Fruit fly (Drosophila melanogaster) whole organism, prepupa: ENCODE measurements around the gene Ak1.

ENCODE experiments used
- CG10631 ChIP-seq: fragments of 200-800 bp; sonication (Bioruptor generic); optimal IDR thresholded peaks from 2 replicates; lab custom pipeline; 2016; ENCODE audit warnings: missing biosample characterization, missing genetic modification characterization
- CG10669 ChIP-seq: fragments of 200-800 bp; sonication (Bioruptor generic); optimal IDR thresholded peaks from 3 replicates; lab custom pipeline; 2018; ENCODE audit warnings: missing biosample characterization, mild to moderate bottlenecking, missing genetic modification characterization, moderate library complexity
- CG11294 ChIP-seq: fragments of 200-800 bp; sonication (Bioruptor generic); IDR thresholded peaks from 2 replicates; pipeline ENCODE4 v1.3.6; 2022; ENCODE audit warnings: missing biosample characterization, missing genetic modification characterization
- CG11762 ChIP-seq: fragments of 200-800 bp; sonication (Bioruptor generic); optimal IDR thresholded peaks from 3 replicates; lab custom pipeline; 2016; ENCODE audit warnings: missing biosample characterization, missing genetic modification characterization; ENCODE audit not compliant: insufficient read depth
- CG15336 ChIP-seq: fragments of 200-800 bp; sonication (Bioruptor generic); IDR thresholded peaks from 2 replicates; pipeline ENCODE4 v1.3.6; 2022; ENCODE audit warnings: missing biosample characterization, missing genetic modification characterization
- CG16779 ChIP-seq: fragments of 200-800 bp; sonication (Bioruptor generic); optimal IDR thresholded peaks from 3 replicates; lab custom pipeline; 2017; ENCODE audit warnings: missing biosample characterization, mild to moderate bottlenecking, missing genetic modification characterization
- CG3032 ChIP-seq: fragments of 200-800 bp; optimal IDR thresholded peaks from 2 replicates; lab custom pipeline; 2019; ENCODE audit warnings: missing biosample characterization, mild to moderate bottlenecking, missing genetic modification characterization, moderate library complexity
- CG31627 ChIP-seq: fragments of 200-800 bp; sonication (Bioruptor generic); optimal IDR thresholded peaks from 3 replicates; lab custom pipeline; 2016; ENCODE audit warnings: missing biosample characterization, missing genetic modification characterization
- CG32006 ChIP-seq: fragments of 200-800 bp; sonication (Bioruptor generic); optimal IDR thresholded peaks from 3 replicates; lab custom pipeline; 2017; ENCODE audit warnings: missing biosample characterization, mild to moderate bottlenecking, missing genetic modification characterization
- CG3919 ChIP-seq: fragments of 200-800 bp; sonication (Bioruptor generic); optimal IDR thresholded peaks from 3 replicates; lab custom pipeline; 2016; ENCODE audit warnings: missing biosample characterization, missing genetic modification characterization
- CG4318 ChIP-seq: fragments of 200-800 bp; sonication (Bioruptor generic); optimal IDR thresholded peaks from 3 replicates; lab custom pipeline; 2017; ENCODE audit warnings: missing biosample characterization, mild to moderate bottlenecking, missing genetic modification characterization
- CG6163 ChIP-seq: fragments of 200-800 bp; sonication (Bioruptor generic); IDR thresholded peaks from 3 replicates; pipeline ENCODE4 v1.3.6; 2022; ENCODE audit warnings: missing biosample characterization, missing genetic modification characterization
- CG6276 ChIP-seq: fragments of 200-800 bp; sonication (Bioruptor generic); optimal IDR thresholded peaks from 2 replicates; lab custom pipeline; 2017; ENCODE audit warnings: missing biosample characterization, mild to moderate bottlenecking, missing genetic modification characterization
- CG6792 ChIP-seq: fragments of 200-800 bp; sonication (Bioruptor generic); optimal IDR thresholded peaks from 3 replicates; lab custom pipeline; 2016; ENCODE audit warnings: missing biosample characterization, missing genetic modification characterization
- CG6808 ChIP-seq: fragments of 200-800 bp; sonication (Bioruptor generic); optimal IDR thresholded peaks from 3 replicates; lab custom pipeline; 2017; ENCODE audit warnings: missing biosample characterization, missing genetic modification characterization, mild to moderate bottlenecking, moderate library complexity, missing genetic modification reagents
- CG6854 ChIP-seq: fragments of 200-800 bp; sonication (Bioruptor generic); optimal IDR thresholded peaks from 2 replicates; lab custom pipeline; 2017; ENCODE audit warnings: missing biosample characterization, mild to moderate bottlenecking, missing genetic modification characterization
- CG8119 ChIP-seq: fragments of 200-800 bp; sonication (Bioruptor generic); IDR thresholded peaks from 3 replicates; pipeline ENCODE4 v1.3.6; 2022; ENCODE audit warnings: missing biosample characterization, missing genetic modification characterization
- CG8632 ChIP-seq: fragments of 200-800 bp; sonication (Bioruptor generic); optimal IDR thresholded peaks from 3 replicates; lab custom pipeline; 2016; ENCODE audit warnings: missing biosample characterization, missing genetic modification characterization
- CG9139 ChIP-seq: fragments of 200-800 bp; sonication (Bioruptor generic); optimal IDR thresholded peaks from 3 replicates; lab custom pipeline; 2017; ENCODE audit warnings: missing biosample characterization, mild to moderate bottlenecking, missing genetic modification characterization
- Eip75B ChIP-seq: fragments of 200-800 bp; sonication (Bioruptor generic); optimal IDR thresholded peaks from 3 replicates; lab custom pipeline; 2016; ENCODE audit warnings: missing biosample characterization, missing genetic modification characterization
- Eip78C ChIP-seq: fragments of 200-800 bp; sonication (Bioruptor generic); peaks from one replicate; lab custom pipeline; 2016; ENCODE audit warnings: missing biosample characterization, missing genetic modification characterization
- Eip93F ChIP-seq: fragments of 200-800 bp; sonication (Bioruptor generic); optimal IDR thresholded peaks from 2 replicates; lab custom pipeline; 2016; ENCODE audit warnings: missing biosample characterization, mild to moderate bottlenecking, missing genetic modification characterization
- Ets21C ChIP-seq: fragments of 200-800 bp; sonication (Bioruptor generic); optimal IDR thresholded peaks from 3 replicates; lab custom pipeline; 2016; ENCODE audit warnings: missing biosample characterization, missing genetic modification characterization
- Ets96B ChIP-seq: fragments of 200-800 bp; optimal IDR thresholded peaks from 2 replicates; lab custom pipeline; 2019; ENCODE audit warnings: missing biosample characterization, mild to moderate bottlenecking, missing genetic modification characterization, moderate library complexity
- Hr38 ChIP-seq: sonication (Bioruptor generic); optimal IDR thresholded peaks from 2 replicates; lab custom pipeline; 2016; ENCODE audit warnings: missing biosample characterization, missing genetic modification characterization
- Hr4 ChIP-seq: fragments of 200-800 bp; sonication (Bioruptor generic); optimal IDR thresholded peaks from 3 replicates; lab custom pipeline; 2016; ENCODE audit warnings: missing biosample characterization, missing genetic modification characterization
- Met ChIP-seq: fragments of 200-800 bp; sonication (Bioruptor generic); optimal IDR thresholded peaks from 3 replicates; lab custom pipeline; 2016; ENCODE audit warnings: missing biosample characterization, missing genetic modification characterization
- OdsH ChIP-seq: fragments of 200-800 bp; sonication (Bioruptor generic); optimal IDR thresholded peaks from 3 replicates; lab custom pipeline; 2016; ENCODE audit warnings: missing biosample characterization, missing genetic modification characterization
- Smox ChIP-seq: fragments of 200-800 bp; sonication (Bioruptor generic); optimal IDR thresholded peaks from 3 replicates; lab custom pipeline; 2016; ENCODE audit warnings: missing biosample characterization, missing genetic modification characterization
- Sox14 ChIP-seq: fragments of 200-800 bp; sonication (Bioruptor generic); optimal IDR thresholded peaks from 3 replicates; lab custom pipeline; 2016; ENCODE audit warnings: missing biosample characterization, missing genetic modification characterization
- acj6 ChIP-seq: fragments of 200-800 bp; sonication (Bioruptor generic); optimal IDR thresholded peaks from 3 replicates; lab custom pipeline; 2016; ENCODE audit warnings: missing biosample characterization, missing genetic modification characterization
- cyc ChIP-seq: fragments of 200-800 bp; sonication (Bioruptor generic); optimal IDR thresholded peaks from 3 replicates; lab custom pipeline; 2016; ENCODE audit warnings: missing biosample characterization, missing genetic modification characterization
- dac ChIP-seq: fragments of 200-800 bp; sonication (Bioruptor generic); optimal IDR thresholded peaks from 2 replicates; lab custom pipeline; 2017; ENCODE audit warnings: missing biosample characterization, mild to moderate bottlenecking, missing genetic modification characterization
- dsx ChIP-seq: fragments of 200-800 bp; optimal IDR thresholded peaks from 3 replicates; lab custom pipeline; 2019; ENCODE audit warnings: missing biosample characterization, mild to moderate bottlenecking, missing genetic modification characterization, moderate library complexity; ENCODE audit not compliant: poor library complexity, severe bottlenecking
- eg ChIP-seq: fragments of 200-800 bp; sonication (Bioruptor generic); IDR thresholded peaks from 3 replicates; pipeline ENCODE4 v1.3.6; 2022; ENCODE audit warnings: missing biosample characterization, missing genetic modification characterization
- esn ChIP-seq: fragments of 200-800 bp; sonication (Bioruptor generic); optimal IDR thresholded peaks from 2 replicates; lab custom pipeline; 2016; ENCODE audit warnings: missing biosample characterization, mild to moderate bottlenecking, missing genetic modification characterization, moderate library complexity
- fd59A ChIP-seq: fragments of 200-800 bp; sonication (Bioruptor generic); optimal IDR thresholded peaks from 2 replicates; lab custom pipeline; 2017; ENCODE audit warnings: missing biosample characterization, mild to moderate bottlenecking, missing genetic modification characterization, missing genetic modification reagents
- fd85E ChIP-seq: fragments of 200-800 bp; sonication (Bioruptor generic); optimal IDR thresholded peaks from 3 replicates; lab custom pipeline; 2016; ENCODE audit warnings: missing biosample characterization, missing genetic modification characterization
- fkh ChIP-seq: fragments of 200-800 bp; sonication (Bioruptor generic); optimal IDR thresholded peaks from 3 replicates; lab custom pipeline; 2017; ENCODE audit warnings: missing biosample characterization, mild to moderate bottlenecking, missing genetic modification characterization, moderate library complexity
- lz ChIP-seq: fragments of 200-800 bp; sonication (Bioruptor generic); optimal IDR thresholded peaks from 3 replicates; lab custom pipeline; 2016; ENCODE audit warnings: missing biosample characterization, missing genetic modification characterization
- net ChIP-seq: fragments of 200-800 bp; sonication (Bioruptor generic); optimal IDR thresholded peaks from 3 replicates; lab custom pipeline; 2016; ENCODE audit warnings: missing biosample characterization, missing genetic modification characterization
- ss ChIP-seq, 2 experiments: fragments of 200-800 bp; sonication (Bioruptor generic); optimal IDR thresholded peaks; 2 replicates in 1 of 2; 3 replicates in 1 of 2; lab custom pipeline; 2017 to 2018; ENCODE audit warnings: mild to moderate bottlenecking in 2 of 2, missing biosample characterization in 2 of 2, missing genetic modification characterization in 2 of 2, moderate library complexity in 1 of 2
- svp ChIP-seq: fragments of 200-800 bp; sonication (Bioruptor generic); peaks from one replicate; lab custom pipeline; 2016; ENCODE audit warnings: missing biosample characterization, missing genetic modification characterization
- topi ChIP-seq: fragments of 200-800 bp; sonication (Bioruptor generic); optimal IDR thresholded peaks from 3 replicates; lab custom pipeline; 2016; ENCODE audit warnings: missing biosample characterization, missing genetic modification characterization

Gene Ak1

DNA sequence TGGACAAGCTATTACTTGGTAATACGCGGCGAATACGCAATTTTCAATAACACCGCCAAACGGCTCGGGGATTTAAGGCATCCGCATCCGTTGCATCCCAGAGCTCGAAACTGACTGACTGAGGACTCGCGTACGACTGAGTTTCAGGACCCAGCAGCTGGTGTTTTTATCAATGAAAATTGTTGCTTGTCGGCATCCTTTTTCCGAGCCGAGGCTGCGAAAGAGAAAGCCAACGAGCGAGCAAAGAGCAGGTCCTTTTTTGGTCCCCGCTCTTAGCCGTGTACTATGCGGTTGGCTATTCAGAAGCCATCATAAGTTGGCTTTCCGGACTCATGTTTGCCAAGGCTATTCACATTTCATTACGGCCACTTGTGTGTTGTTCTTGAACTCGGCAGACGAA is 28.5 kb downstream of the Ak1 start, which contains the start of gene Rh7:
Rh7 (minus strand) TSS at position 101 of the 400 bp plus-strand sequence.
- TF ChIP-seq CG9139 (GFP tag; lab: Kevin White, UChicago): no peak
- no peak for TF ChIP-seq cyc (GFP tag; lab: Kevin White, UChicago)
- no peak for TF ChIP-seq OdsH (GFP tag; lab: Kevin White, UChicago)
- TF ChIP-seq fkh (GFP tag; lab: Kevin White, UChicago): no peak
- TF ChIP-seq svp (GFP tag; lab: Kevin White, UChicago): peak; percentile 27

DNA sequence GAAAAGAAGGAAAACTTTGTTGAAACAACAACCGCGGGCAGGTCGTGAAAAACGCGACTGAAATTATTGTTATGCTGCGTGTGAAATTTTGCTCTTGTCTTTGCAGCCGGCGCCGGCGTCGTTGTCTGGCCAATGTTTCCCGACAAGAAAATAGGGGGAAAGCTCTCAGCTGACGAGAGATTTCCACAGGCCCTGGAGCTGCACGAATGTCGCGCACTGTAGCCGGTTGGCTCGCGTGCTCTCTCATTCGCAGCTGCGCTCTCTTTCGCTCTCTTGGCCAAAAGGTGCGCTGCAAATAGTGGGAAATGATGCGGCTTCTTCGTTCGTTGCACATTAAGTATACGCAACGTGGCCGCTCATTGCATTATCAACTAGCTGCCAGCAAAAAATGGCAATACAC is 40.2 kb downstream of the Ak1 start, which contains the start of gene CG9760:
CG9760 (minus strand) TSS at position 43 of the 400 bp plus-strand sequence.
- TF ChIP-seq CG32006 (GFP tag; lab: Kevin White, UChicago) (peak; percentile 14), CG3919 (GFP tag; lab: Kevin White, UChicago) (no peak), CG6163 (GFP tag; lab: Robert Waterston, UW) (peak; percentile 49; the same call in 1 of the 3 replicates), OdsH (GFP tag; lab: Kevin White, UChicago) (peak; percentile 7), dsx (GFP tag; lab: Kevin White, UChicago) (no peak), fd85E (GFP tag; lab: Kevin White, UChicago) (no peak), cyc (GFP tag; lab: Kevin White, UChicago) (no peak), CG4318 (GFP tag; lab: Kevin White, UChicago) (no peak), CG10631 (no peak), Smox (GFP tag; lab: Kevin White, UChicago) (no peak), ss (GFP tag; optimal IDR thresholded peaks at IDR 0.05; lab: Kevin White, UChicago) (no peak), CG9139 (GFP tag; lab: Kevin White, UChicago) (no peak), net (peak; percentile 28), CG10669 (GFP tag; lab: Kevin White, UChicago) (no peak), CG31627 (no peak), Sox14 (GFP tag; lab: Kevin White, UChicago) (no peak), eg (peak; percentile 74), CG8632 (GFP tag; lab: Kevin White, UChicago) (no peak), CG6276 (GFP tag; lab: Kevin White, UChicago) (peak; percentile 12), fd59A (GFP tag; lab: Kevin White, UChicago) (no peak), CG11294 (GFP tag; lab: Robert Waterston, UW) (0 out of 2 replicates have a peak, but pooled peaks have one; percentile 13), svp (GFP tag; lab: Kevin White, UChicago) (peak; percentile 6), Hr4 (no peak), Ets96B (tag; lab: Kevin White, UChicago) (no peak), CG6854 (GFP tag; lab: Kevin White, UChicago) (no peak), Ets21C (GFP tag; lab: Kevin White, UChicago) (no peak), CG16779 (tag; lab: Kevin White, UChicago) (no peak), Hr38 (GFP tag; lab: Kevin White, UChicago) (no peak), CG6792 (GFP tag; lab: Kevin White, UChicago) (no peak), CG6808 (no peak), Met (GFP tag; lab: Kevin White, UChicago) (no peak)

DNA sequence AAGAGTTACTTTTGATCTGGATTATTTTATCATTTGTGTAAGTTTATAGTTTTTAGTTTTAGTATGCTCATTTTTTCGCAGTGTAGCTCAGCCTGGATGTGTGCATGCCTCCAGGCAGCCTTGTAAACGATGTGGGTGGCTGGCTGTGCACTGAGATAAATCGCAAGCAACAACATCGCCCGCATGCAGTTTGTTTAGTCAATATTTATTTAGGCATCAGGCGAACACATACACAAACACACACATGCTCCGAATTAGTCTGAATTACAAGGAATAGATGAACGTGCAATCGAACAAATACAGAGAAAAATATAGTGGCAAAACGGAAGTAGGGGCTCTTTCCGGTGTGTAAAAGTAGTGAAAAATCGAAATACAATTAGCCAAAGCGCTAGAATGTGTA is 40.8 kb downstream of the Ak1 start:
- TF ChIP-seq lz (GFP tag; lab: Kevin White, UChicago) (no peak), topi (GFP tag; lab: Kevin White, UChicago) (no peak), acj6 (GFP tag; lab: Kevin White, UChicago) (no peak), esn (GFP tag; lab: Kevin White, UChicago) (no peak), Sox14 (GFP tag; lab: Kevin White, UChicago) (no peak), dsx (GFP tag; lab: Kevin White, UChicago) (no peak), Ets96B (tag; lab: Kevin White, UChicago) (no peak), eg (no peak), CG8119 (GFP tag; lab: Robert Waterston, UW) (no peak), cyc (GFP tag; lab: Kevin White, UChicago) (no peak), Eip78C (GFP tag; lab: Kevin White, UChicago) (no peak), Eip93F (GFP tag; lab: Kevin White, UChicago) (no peak), Eip75B (GFP tag; lab: Kevin White, UChicago) (no peak), fd59A (GFP tag; lab: Kevin White, UChicago) (no peak), CG16779 (tag; lab: Kevin White, UChicago) (no peak), CG11762 (GFP tag; lab: Kevin White, UChicago) (no peak), dac (GFP tag; lab: Kevin White, UChicago) (no peak), CG15336 (no peak), CG3032 (tag; lab: Kevin White, UChicago) (no peak)
